Fruit fly (Drosophila melanogaster): ENCODE measurements around the gene RpS27.
A peak's percentile ranks its signal among the peaks of the same experiment; 100 is the strongest.

The RpS27 gene

DNA sequence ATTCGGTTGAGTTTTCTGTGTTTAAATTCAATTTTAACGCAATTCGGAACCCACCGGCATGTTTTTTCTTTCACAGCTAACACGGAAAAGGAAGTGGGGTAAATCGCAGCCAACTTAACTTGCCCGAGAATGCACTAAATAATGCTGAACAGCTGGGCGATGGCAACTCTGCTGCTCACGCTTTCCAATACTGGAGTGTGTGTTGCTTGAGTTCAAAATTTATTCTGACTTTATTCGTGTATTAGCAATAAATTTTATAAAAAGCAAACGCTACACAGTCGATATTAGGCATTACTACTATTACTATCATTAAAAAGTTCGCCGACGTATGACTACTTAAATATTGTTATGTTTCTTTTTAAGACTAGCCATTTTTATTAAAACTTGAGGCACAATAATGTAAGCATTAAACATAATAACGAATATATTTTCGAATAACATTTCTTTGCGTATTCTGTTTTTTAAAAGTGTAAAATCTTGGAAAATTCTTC is at the start of gene RpS27, which contains the start of gene Nup37 (continued):
- TF ChIP-seq CG4318 (GFP tag; optimal IDR thresholded peaks at IDR 0.05) = no peak
- no peak for TF ChIP-seq Lpt (GFP tag; optimal IDR thresholded peaks at IDR 0.05)
- TF ChIP-seq spab (GFP tag; optimal IDR thresholded peaks at IDR 0.05) = peak; percentile 76
- TF ChIP-seq Blimp-1 (GFP tag; optimal IDR thresholded peaks at IDR 0.05) = peak; percentile 90
- TF ChIP-seq topi (GFP tag; optimal IDR thresholded peaks at IDR 0.05) = peak; percentile 95
- peak; percentile 74 for TF ChIP-seq dsx (GFP tag; optimal IDR thresholded peaks at IDR 0.05; ENCODE audit: poor library complexity, severe bottlenecking)
- peak; percentile 91 for TF ChIP-seq CG6792 (GFP tag; optimal IDR thresholded peaks at IDR 0.05)
- TF ChIP-seq dac (GFP tag; optimal IDR thresholded peaks at IDR 0.05) = peak; percentile 91

DNA sequence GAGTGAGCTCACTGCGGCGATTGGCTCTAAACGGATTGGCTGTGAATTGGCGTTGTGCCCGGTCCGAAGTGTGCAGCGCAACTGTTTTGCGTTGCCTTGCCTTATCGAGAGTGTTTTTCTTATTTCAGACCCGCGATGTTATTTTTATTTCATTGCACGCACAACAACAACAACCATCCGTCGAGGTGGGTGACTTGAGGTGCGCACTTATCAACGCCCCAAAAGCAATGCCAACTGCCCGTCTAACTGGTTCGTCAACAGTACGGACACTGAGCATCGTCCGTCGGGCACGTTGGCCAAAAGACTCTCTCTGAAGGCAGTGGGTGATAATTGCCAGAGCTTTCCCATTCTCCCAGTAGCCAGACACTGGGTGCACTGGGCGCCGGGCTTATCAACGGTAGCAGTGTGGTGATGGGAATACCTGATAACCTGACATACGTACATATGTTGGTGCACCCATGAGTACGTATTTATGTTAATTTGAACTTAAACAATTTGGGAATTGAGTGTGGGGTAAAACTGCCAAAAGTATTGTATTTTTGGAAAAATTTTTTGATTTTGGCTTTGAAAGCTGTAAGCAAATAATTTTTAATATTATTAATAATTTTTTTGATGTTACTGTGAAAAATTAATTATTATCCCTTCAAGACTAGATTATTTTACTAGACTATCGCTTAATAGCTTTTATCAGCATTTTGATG is 48.2 kb upstream of the RpS27 start, which contains the start of gene CG31102:
CG31102 (minus strand) TSS at position 275 of the 701 bp plus-strand sequence.
- TF ChIP-seq svp (GFP tag) (peak; percentile 90), ss (GFP tag; optimal IDR thresholded peaks at IDR 0.05) (peak in 1 of 2 experiments; percentile 4), CG6276 (GFP tag; optimal IDR thresholded peaks at IDR 0.05) (peak; percentile 21), esn (GFP tag; optimal IDR thresholded peaks at IDR 0.05) (peak; percentile 5), CG3032 (tag; optimal IDR thresholded peaks at IDR 0.05) (no peak), vri (GFP tag; optimal IDR thresholded peaks at IDR 0.05) (peak; percentile 79), Hr38 (GFP tag; optimal IDR thresholded peaks at IDR 0.05) (no peak)

DNA sequence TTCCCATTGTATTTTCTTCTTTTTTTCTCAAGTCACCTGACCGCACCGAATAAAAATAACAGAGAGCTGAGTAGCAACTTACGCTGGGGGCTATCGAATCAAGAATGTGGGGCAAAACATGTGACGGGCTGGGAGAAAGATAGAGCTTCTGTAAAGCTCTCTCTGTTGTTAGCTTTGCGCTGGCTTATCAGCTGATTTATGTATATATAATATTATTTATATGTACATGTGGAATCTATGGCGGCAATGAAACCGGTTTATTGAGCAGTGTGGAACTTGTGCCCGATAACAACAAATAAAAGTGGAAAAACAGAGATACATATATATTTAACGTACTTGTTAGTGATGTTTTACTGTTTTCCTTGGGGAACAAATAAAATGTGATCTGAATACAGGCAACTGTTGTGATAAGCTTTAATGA is 45.6 kb upstream of the RpS27 start, which contains the start of gene CG31098:
CG31098 (minus strand) TSS at position 114 of the 421 bp plus-strand sequence.
- no peak for TF ChIP-seq Ets96B (tag; optimal IDR thresholded peaks at IDR 0.05)
- TF ChIP-seq eg (GFP tag; IDR thresholded peaks at IDR 0.05) = no peak
- no peak for TF ChIP-seq Gug (GFP tag; IDR thresholded peaks at IDR 0.05)
- no peak for TF ChIP-seq Eip75B (GFP tag; optimal IDR thresholded peaks at IDR 0.05)
- no peak for TF ChIP-seq Smox (GFP tag; optimal IDR thresholded peaks at IDR 0.05)
- TF ChIP-seq Hr4 (GFP tag; optimal IDR thresholded peaks at IDR 0.05) = no peak
- TF ChIP-seq achi (GFP tag; optimal IDR thresholded peaks at IDR 0.05) = no peak
- TF ChIP-seq Sox14 (GFP tag; optimal IDR thresholded peaks at IDR 0.05) = no peak
- TF ChIP-seq CG15336 (GFP tag; IDR thresholded peaks at IDR 0.05) = no peak; the same call in 1 of the 2 replicates
- TF ChIP-seq svp (GFP tag) = no peak
- TF ChIP-seq pdm3 (GFP tag; optimal IDR thresholded peaks at IDR 0.05) = no peak
- TF ChIP-seq fd85E (GFP tag; optimal IDR thresholded peaks at IDR 0.05) = no peak
- no peak for TF ChIP-seq CG10631 (GFP tag; optimal IDR thresholded peaks at IDR 0.05)
- TF ChIP-seq CG11762 (GFP tag; optimal IDR thresholded peaks at IDR 0.05; ENCODE audit: insufficient read depth) = no peak
- TF ChIP-seq CG3032 (tag; optimal IDR thresholded peaks at IDR 0.05) = no peak
- TF ChIP-seq spab (GFP tag; optimal IDR thresholded peaks at IDR 0.05) = no peak
- peak; percentile 32 for TF ChIP-seq CG6276 (GFP tag; optimal IDR thresholded peaks at IDR 0.05)
- TF ChIP-seq OdsH (GFP tag; optimal IDR thresholded peaks at IDR 0.05) = no peak
- no peak for TF ChIP-seq fd59A (GFP tag; optimal IDR thresholded peaks at IDR 0.05)
- no peak for TF ChIP-seq CG31627 (GFP tag; optimal IDR thresholded peaks at IDR 0.05)
- no peak for TF ChIP-seq CG6808 (GFP tag; optimal IDR thresholded peaks at IDR 0.05)
- no peak; the same call in 1 of the 3 replicates for TF ChIP-seq CG6163 (GFP tag; IDR thresholded peaks at IDR 0.05)
- no peak for TF ChIP-seq CG11294 (GFP tag; IDR thresholded peaks at IDR 0.05)
- peak; percentile 55 for TF ChIP-seq CG16779 (tag; optimal IDR thresholded peaks at IDR 0.05)
- TF ChIP-seq CG4318 (GFP tag; optimal IDR thresholded peaks at IDR 0.05) = no peak
- no peak for TF ChIP-seq dac (GFP tag; optimal IDR thresholded peaks at IDR 0.05)
- no peak for TF ChIP-seq Ets21C (GFP tag; optimal IDR thresholded peaks at IDR 0.05)
- TF ChIP-seq CG6854 (GFP tag; optimal IDR thresholded peaks at IDR 0.05) = no peak
- TF ChIP-seq CG6792 (GFP tag; optimal IDR thresholded peaks at IDR 0.05) = no peak
- no peak for TF ChIP-seq CG8319 (GFP tag; optimal IDR thresholded peaks at IDR 0.05)
- no peak for TF ChIP-seq Hr38 (GFP tag; optimal IDR thresholded peaks at IDR 0.05)
- TF ChIP-seq CG7368 (GFP tag; optimal IDR thresholded peaks at IDR 0.05) = no peak
- peak; percentile 77 for TF ChIP-seq Eip78C (GFP tag)
- TF ChIP-seq CG8119 (GFP tag; IDR thresholded peaks at IDR 0.05) = no peak
- peak; percentile 3 for TF ChIP-seq Sox102F (GFP tag; optimal IDR thresholded peaks at IDR 0.05)
- TF ChIP-seq topi (GFP tag; optimal IDR thresholded peaks at IDR 0.05) = no peak
- no peak for TF ChIP-seq cyc (GFP tag; optimal IDR thresholded peaks at IDR 0.05)
- no peak for TF ChIP-seq salr (GFP tag; optimal IDR thresholded peaks at IDR 0.05)
- TF ChIP-seq vri (GFP tag; optimal IDR thresholded peaks at IDR 0.05) = peak; percentile 33
- TF ChIP-seq Hr39 (GFP tag; optimal IDR thresholded peaks at IDR 0.05) = no peak

Data from whole organism, prepupa.